Worm (Caenorhabditis elegans): Measurements from ENCODE around the gene git-1.

DNA sequence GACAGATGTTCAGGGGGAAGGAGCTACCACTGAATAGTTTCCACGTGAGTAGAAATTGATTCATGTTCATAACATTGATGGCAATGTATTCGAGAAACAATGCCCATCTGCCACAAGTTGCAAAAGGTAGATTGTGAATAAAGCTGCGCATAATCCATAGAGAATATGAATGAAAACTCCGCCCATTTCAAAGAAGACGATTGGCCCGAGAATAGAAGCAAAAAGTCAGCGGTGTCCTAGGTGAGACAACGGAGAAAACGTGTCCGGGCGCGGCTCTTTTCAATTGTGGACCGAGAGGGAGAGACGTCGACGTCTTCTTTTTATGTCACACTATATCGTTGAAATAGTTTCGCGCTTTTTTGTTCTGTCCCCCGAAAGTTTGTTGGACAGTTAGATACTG, 25.1 kb upstream of the git-1 start, which contains the start of gene vab-3:
- no peak for TF ChIP-seq unc-39 (tag; optimal IDR thresholded peaks at IDR 0.05)
- TF ChIP-seq snpc-4 (tag; optimal IDR thresholded peaks at IDR 0.05) = no peak
- TF ChIP-seq pha-4 (tag; optimal IDR thresholded peaks at IDR 0.05) = no peak
- TF ChIP-seq blmp-1 (tag; optimal IDR thresholded peaks at IDR 0.05) = no peak
